Worm (Caenorhabditis elegans): ENCODE measurements around the gene C31B8.12.

ce11 chrV:2877509-2877908, 49.9 kb downstream of the C31B8.12 start, which contains the start of gene F37B4.10:
- TF ChIP-seq dpl-1 (GFP tag; optimal IDR thresholded peaks at IDR 0.05) (no peak), F49E8.2 (tag; optimal IDR thresholded peaks at IDR 0.05; ENCODE audit: borderline replicate concordance) (no peak), egl-43 (GFP tag; IDR thresholded peaks at IDR 0.05) (no peak), nhr-28 (tag; optimal IDR thresholded peaks at IDR 0.05) (peak; percentile 12), ceh-28 (tag; optimal IDR thresholded peaks at IDR 0.05) (no peak), lin-29 (GFP tag; IDR thresholded peaks at IDR 0.05) (no peak), gei-8 (GFP tag; optimal IDR thresholded peaks at IDR 0.05) (no peak), fkh-10 (GFP tag; optimal IDR thresholded peaks at IDR 0.05) (no peak), pha-4 (GFP tag; IDR thresholded peaks at IDR 0.05) (no peak), pha-4 (tag; optimal IDR thresholded peaks at IDR 0.05) (no peak)
